Fruit fly (Drosophila melanogaster) whole organism, embryonic: ENCODE results near the gene CG31926.
A peak's percentile ranks its signal among the peaks of the same experiment; 100 is the strongest.

Source experiments
- Atf6 ChIP-seq: fragments of 200-800 bp; sonication (Bioruptor generic); IDR thresholded peaks from 2 replicates; pipeline ENCODE4 v1.3.6; 2022; ENCODE audit warnings: missing biosample characterization, missing genetic modification characterization
- Bgb ChIP-seq: fragments of 200-800 bp; sonication (Bioruptor generic); IDR thresholded peaks from 2 replicates; pipeline ENCODE4 v1.3.6; 2022; ENCODE audit warnings: missing biosample characterization, missing genetic modification characterization; ENCODE audit not compliant: partially characterized antibody
- CG10979 ChIP-seq: fragments of 200-800 bp; sonication (Bioruptor generic); optimal IDR thresholded peaks from 2 replicates; lab custom pipeline; 2018; ENCODE audit warnings: missing biosample characterization, mild to moderate bottlenecking, missing genetic modification characterization, moderate library complexity
- CG12236 ChIP-seq: fragments of 200-800 bp; sonication (Bioruptor generic); optimal IDR thresholded peaks from 2 replicates; lab custom pipeline; 2016; ENCODE audit warnings: missing biosample characterization, missing genetic modification characterization
- CG12391 ChIP-seq: fragments of 200-800 bp; sonication (Bioruptor generic); optimal IDR thresholded peaks from 3 replicates; lab custom pipeline; 2018; ENCODE audit warnings: missing biosample characterization, mild to moderate bottlenecking, missing genetic modification characterization, moderate library complexity
- CG12659 ChIP-seq: fragments of 200-800 bp; sonication (Bioruptor generic); optimal IDR thresholded peaks from 3 replicates; lab custom pipeline; 2017; ENCODE audit warnings: mild to moderate bottlenecking, missing biosample characterization, missing genetic modification reagents, missing genetic modification characterization
- CG12769 ChIP-seq: fragments of 200-800 bp; sonication (Bioruptor generic); optimal IDR thresholded peaks from 2 replicates; lab custom pipeline; 2019; ENCODE audit warnings: missing biosample characterization, mild to moderate bottlenecking, missing genetic modification characterization, moderate library complexity
- CG15696 ChIP-seq: fragments of 200-800 bp; sonication (Bioruptor generic); optimal IDR thresholded peaks from 2 replicates; lab custom pipeline; 2019; ENCODE audit warnings: missing biosample characterization, mild to moderate bottlenecking, missing genetic modification characterization, moderate library complexity
- CG1603 ChIP-seq: fragments of 200-800 bp; sonication (Bioruptor generic); optimal IDR thresholded peaks from 2 replicates; lab custom pipeline; 2019; ENCODE audit warnings: missing biosample characterization, mild to moderate bottlenecking, missing genetic modification characterization, moderate library complexity
- CG17328 ChIP-seq: fragments of 200-800 bp; sonication (Bioruptor generic); IDR thresholded peaks from 2 replicates; pipeline ENCODE4 v1.3.6; 2022; ENCODE audit warnings: missing biosample characterization, missing genetic modification characterization
- CG18262 ChIP-seq: fragments of 200-800 bp; optimal IDR thresholded peaks from 3 replicates; lab custom pipeline; 2019; ENCODE audit warnings: missing biosample characterization, mild to moderate bottlenecking, missing genetic modification characterization, moderate library complexity
- CG30403 ChIP-seq: fragments of 200-800 bp; sonication (Bioruptor generic); optimal IDR thresholded peaks from 3 replicates; lab custom pipeline; 2016; ENCODE audit warnings: missing biosample characterization, missing genetic modification characterization
- CG32767 ChIP-seq: fragments of 200-800 bp; sonication (Bioruptor generic); IDR thresholded peaks from 2 replicates; pipeline ENCODE4 v1.3.6; 2022; ENCODE audit warnings: missing biosample characterization, missing genetic modification characterization
- CG5180 ChIP-seq: fragments of 200-800 bp; sonication (Bioruptor generic); optimal IDR thresholded peaks from 3 replicates; lab custom pipeline; 2017; ENCODE audit warnings: missing biosample characterization, missing genetic modification characterization, mild to moderate bottlenecking, moderate library complexity, missing genetic modification reagents
- CG7357 ChIP-seq: fragments of 200-800 bp; sonication (Bioruptor generic); IDR thresholded peaks from 3 replicates; pipeline ENCODE4 v1.3.6; 2022; ENCODE audit warnings: missing biosample characterization, missing genetic modification characterization
- CG7839 ChIP-seq: fragments of 200-800 bp; sonication (Bioruptor generic); optimal IDR thresholded peaks from 3 replicates; lab custom pipeline; 2018; ENCODE audit warnings: missing biosample characterization, mild to moderate bottlenecking, missing genetic modification characterization, moderate library complexity
- CG8388 ChIP-seq: fragments of 200-800 bp; sonication (Bioruptor generic); optimal IDR thresholded peaks from 2 replicates; lab custom pipeline; 2019; ENCODE audit warnings: missing biosample characterization, mild to moderate bottlenecking, missing genetic modification characterization, moderate library complexity
- CG8924 ChIP-seq: fragments of 200-800 bp; optimal IDR thresholded peaks from 3 replicates; lab custom pipeline; 2019; ENCODE audit warnings: missing biosample characterization, mild to moderate bottlenecking, missing genetic modification characterization, moderate library complexity
- CG9876 ChIP-seq: fragments of 200-800 bp; sonication (Bioruptor generic); optimal IDR thresholded peaks from 2 replicates; lab custom pipeline; 2016; ENCODE audit warnings: missing biosample characterization, missing genetic modification characterization
- D ChIP-seq, 2 experiments: fragments of 200-800 bp in 1 of 2; fragments of >200 bp in 1 of 2; sonication (Bioruptor generic) in 1 of 2; optimal IDR thresholded peaks; 2 replicates in 1 of 2; 3 replicates in 1 of 2; lab custom pipeline; 2017; ENCODE audit warnings: mild to moderate bottlenecking in 1 of 2, missing biosample characterization in 1 of 2, missing genetic modification characterization in 1 of 2, missing genetic modification reagents in 1 of 2
- Gsc ChIP-seq: fragments of 200-800 bp; sonication (Bioruptor generic); IDR thresholded peaks from 2 replicates; pipeline ENCODE4 v1.3.6; 2022; ENCODE audit warnings: missing biosample characterization, missing genetic modification characterization
- HLH3B ChIP-seq: fragments of 200-800 bp; sonication (Bioruptor generic); IDR thresholded peaks from 2 replicates; pipeline ENCODE4 v1.3.6; 2022; ENCODE audit warnings: missing biosample characterization, missing genetic modification characterization
- Jarid2 ChIP-seq: fragments of 200-800 bp; sonication (Bioruptor generic); optimal IDR thresholded peaks from 3 replicates; lab custom pipeline; 2017; ENCODE audit warnings: mild to moderate bottlenecking, missing biosample characterization, missing genetic modification reagents, missing genetic modification characterization
- Lhr ChIP-seq: fragments of 200-800 bp; sonication (Bioruptor generic); optimal IDR thresholded peaks from 3 replicates; lab custom pipeline; 2017; ENCODE audit warnings: mild to moderate bottlenecking, missing biosample characterization, missing genetic modification reagents, missing genetic modification characterization
- NC2β ChIP-seq: fragments of 200-800 bp; sonication (Bioruptor generic); optimal IDR thresholded peaks from 2 replicates; lab custom pipeline; 2016; ENCODE audit warnings: missing biosample characterization, missing genetic modification characterization
- Optix ChIP-seq: fragments of 200-800 bp; sonication (Bioruptor generic); IDR thresholded peaks from 3 replicates; pipeline ENCODE4 v1.3.6; 2022; ENCODE audit warnings: missing biosample characterization, missing genetic modification characterization
- Pdp1 ChIP-seq, 2 experiments: fragments of 200-800 bp; sonication (Bioruptor generic); optimal IDR thresholded peaks; 3 replicates each; lab custom pipeline; 2016; ENCODE audit warnings: missing biosample characterization in 2 of 2, missing genetic modification characterization in 2 of 2, mild to moderate bottlenecking in 1 of 2, moderate library complexity in 1 of 2
- Ravus ChIP-seq: fragments of 200-800 bp; sonication (Bioruptor generic); IDR thresholded peaks from 2 replicates; pipeline ENCODE4 v1.3.6; 2022; ENCODE audit warnings: missing biosample characterization, missing genetic modification characterization
- ap ChIP-seq: fragments of 200-800 bp; sonication (Bioruptor generic); IDR thresholded peaks from 2 replicates; pipeline ENCODE4 v1.3.6; 2022; ENCODE audit warnings: missing biosample characterization, missing genetic modification characterization
- bbx ChIP-seq: fragments of 200-800 bp; sonication (Bioruptor generic); IDR thresholded peaks from 2 replicates; pipeline ENCODE4 v1.3.6; 2022; ENCODE audit warnings: missing biosample characterization, missing genetic modification characterization; ENCODE audit not compliant: partially characterized antibody
- cad ChIP-seq: fragments of >200 bp; optimal IDR thresholded peaks from 2 replicates; lab custom pipeline; 2017; ENCODE audit warnings: missing biosample characterization, missing genetic modification characterization
- ci ChIP-seq: fragments of 200-800 bp; sonication (Bioruptor generic); IDR thresholded peaks from 3 replicates; pipeline ENCODE4 v1.3.6; 2022; ENCODE audit warnings: missing biosample characterization, missing genetic modification characterization
- dati ChIP-seq: fragments of 200-800 bp; sonication (Bioruptor generic); IDR thresholded peaks from 2 replicates; pipeline ENCODE4 v1.3.6; 2022; ENCODE audit warnings: missing biosample characterization, missing genetic modification characterization
- dimm ChIP-seq: fragments of 200-800 bp; sonication (Bioruptor generic); IDR thresholded peaks from 2 replicates; pipeline ENCODE4 v1.3.6; 2022; ENCODE audit warnings: missing biosample characterization, missing genetic modification characterization
- en ChIP-seq: fragments of 200-800 bp; sonication (Bioruptor generic); optimal IDR thresholded peaks from 2 replicates; lab custom pipeline; 2016; ENCODE audit warnings: missing biosample characterization, missing genetic modification characterization
- esg ChIP-seq: fragments of 200-800 bp; sonication (Bioruptor generic); conservative IDR thresholded peaks from 2 replicates; pipeline ENCODE4 v1.3.6; 2022; ENCODE audit warnings: missing biosample characterization, missing genetic modification characterization
- ftz-f1 ChIP-seq: fragments of 200-800 bp; sonication (Bioruptor generic); optimal IDR thresholded peaks from 2 replicates; lab custom pipeline; 2016; ENCODE audit warnings: missing biosample characterization, missing genetic modification characterization
- gcm2 ChIP-seq: fragments of 200-800 bp; sonication (Bioruptor generic); optimal IDR thresholded peaks from 2 replicates; lab custom pipeline; 2016; ENCODE audit warnings: missing biosample characterization, missing genetic modification characterization
- hkb ChIP-seq, 2 experiments: fragments of 200-800 bp in 1 of 2; fragments of >200 bp in 1 of 2; sonication (Bioruptor generic) in 1 of 2; IDR thresholded peaks in 1 of 2; optimal IDR thresholded peaks in 1 of 2; 2 replicates each; pipeline versions ENCODE4 v1.3.6 to Lab custom; 2017 to 2022; ENCODE audit warnings: missing biosample characterization in 1 of 2, missing genetic modification characterization in 1 of 2
- lilli ChIP-seq: fragments of 200-800 bp; sonication (Bioruptor generic); optimal IDR thresholded peaks from 3 replicates; lab custom pipeline; 2016; ENCODE audit warnings: missing biosample characterization, missing genetic modification characterization
- mam ChIP-seq: fragments of 200-800 bp; sonication (Bioruptor generic); optimal IDR thresholded peaks from 3 replicates; lab custom pipeline; 2016; ENCODE audit warnings: missing biosample characterization, missing genetic modification characterization
- mld ChIP-seq: fragments of 200-800 bp; sonication (Bioruptor generic); IDR thresholded peaks from 3 replicates; pipeline ENCODE4 v1.3.6; 2022; ENCODE audit warnings: missing biosample characterization, missing genetic modification characterization; ENCODE audit not compliant: partially characterized antibody
- onecut ChIP-seq: fragments of 200-800 bp; sonication (Bioruptor generic); IDR thresholded peaks from 2 replicates; pipeline ENCODE4 v1.3.6; 2022; ENCODE audit warnings: missing biosample characterization, missing genetic modification characterization
- pho ChIP-seq: fragments of 200-800 bp; sonication (Bioruptor generic); optimal IDR thresholded peaks from 2 replicates; lab custom pipeline; 2016; ENCODE audit warnings: missing biosample characterization, missing genetic modification characterization
- phol ChIP-seq: fragments of 200-800 bp; sonication (Bioruptor generic); optimal IDR thresholded peaks from 3 replicates; lab custom pipeline; 2018; ENCODE audit warnings: missing biosample characterization, mild to moderate bottlenecking, missing genetic modification characterization, moderate library complexity
- seq ChIP-seq: fragments of 200-800 bp; sonication (Bioruptor generic); IDR thresholded peaks from 2 replicates; pipeline ENCODE4 v1.3.6; 2022; ENCODE audit warnings: missing biosample characterization, missing genetic modification characterization
- sim ChIP-seq: fragments of 200-800 bp; sonication (Bioruptor generic); IDR thresholded peaks from 2 replicates; pipeline ENCODE4 v1.3.6; 2022; ENCODE audit warnings: missing biosample characterization, missing genetic modification characterization
- tll ChIP-seq, 2 experiments: fragments of 200-800 bp in 1 of 2; fragments of >200 bp in 1 of 2; sonication (Bioruptor generic) in 1 of 2; optimal IDR thresholded peaks; 2 replicates each; lab custom pipeline; 2017 to 2019; ENCODE audit warnings: missing biosample characterization in 2 of 2, missing genetic modification characterization in 2 of 2, mild to moderate bottlenecking in 1 of 2, moderate library complexity in 1 of 2
- ttk ChIP-seq: fragments of 200-800 bp; sonication (Bioruptor generic); IDR thresholded peaks from 2 replicates; pipeline ENCODE4 v2.1.2; 2022; ENCODE audit warnings: missing biosample characterization, missing genetic modification characterization

The CG31926 gene

DNA sequence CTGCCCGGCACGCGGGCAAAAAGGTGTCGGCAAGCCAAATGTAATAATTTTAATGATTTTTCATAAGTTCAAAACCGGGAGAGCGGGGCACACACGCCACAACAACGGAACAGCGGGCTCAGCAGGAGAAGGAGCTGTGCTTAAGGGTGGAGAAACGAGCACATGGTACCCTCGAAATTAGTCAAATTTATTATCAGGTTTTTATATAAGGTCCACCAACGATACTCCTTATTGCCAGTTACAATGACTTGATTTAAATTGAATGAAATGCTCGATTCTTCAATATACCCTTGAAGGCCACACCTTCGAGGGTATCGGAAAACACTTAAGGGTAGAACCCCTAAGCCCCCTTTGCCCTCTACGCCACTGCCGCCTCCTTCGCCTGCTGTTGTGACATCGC, 21.8 kb upstream of the CG31926 start (continued):
- TF ChIP-seq Bgb (GFP tag; lab: Robert Waterston, UW) (no peak), gcm2 (GFP tag; lab: Kevin White, UChicago) (no peak), Lhr (GFP tag; lab: Kevin White, UChicago) (no peak), NC2β (no peak), en (no peak), CG18262 (tag; lab: Kevin White, UChicago) (peak; percentile 74), CG7357 (GFP tag; lab: Robert Waterston, UW) (peak; percentile 41; the same call in 1 of the 3 replicates), cad (GFP tag; lab: Kevin White, UChicago) (no peak), esg (peak; percentile 37; the same call in 1 of the 2 replicates), D (optimal IDR thresholded peaks at IDR 0.05; lab: Kevin White, UChicago) (no peak), D (GFP tag; optimal IDR thresholded peaks at IDR 0.05; lab: Kevin White, UChicago) (peak; percentile 57), CG12659 (no peak), pho (GFP tag; lab: Kevin White, UChicago) (no peak), CG5180 (GFP tag; lab: Kevin White, UChicago) (peak; percentile 4), CG7839 (peak; percentile 56), seq (0 out of 2 replicates have a peak, but pooled peaks have one; percentile 40), ci (peak; percentile 59; the same call in 2 of the 3 replicates), Optix (peak; percentile 64; the same call in 1 of the 3 replicates), CG12236 (no peak), CG1603 (peak; percentile 68), CG8388 (GFP tag; lab: Kevin White, UChicago) (peak; percentile 25), Pdp1 (GFP tag; optimal IDR thresholded peaks at IDR 0.05; lab: Kevin White, UChicago) (peak; percentile 11 to 36), mld (GFP tag; lab: Robert Waterston, UW) (no peak), bbx (GFP tag; lab: Robert Waterston, UW) (no peak), Ravus (GFP tag; lab: Robert Waterston, UW) (no peak), CG17328 (peak; percentile 52; the same call in 1 of the 2 replicates), CG32767 (GFP tag; lab: Robert Waterston, UW) (no peak), lilli (peak; percentile 27), onecut (peak; percentile 67), CG12391 (tag; lab: Kevin White, UChicago) (peak; percentile 34), phol (peak; percentile 44), CG30403 (GFP tag; lab: Kevin White, UChicago) (peak; percentile 38), dimm (GFP tag; lab: Robert Waterston, UW) (0 out of 2 replicates have a peak, but pooled peaks have one; percentile 12), hkb (optimal IDR thresholded peaks at IDR 0.05; lab: Kevin White, UChicago) (no peak), hkb (GFP tag; IDR thresholded peaks at IDR 0.05; lab: Robert Waterston, UW) (peak; percentile 75), HLH3B (GFP tag; lab: Robert Waterston, UW) (peak; percentile 69), CG15696 (tag; lab: Kevin White, UChicago) (peak; percentile 39), CG8924 (tag; lab: Kevin White, UChicago) (peak; percentile 52), Atf6 (GFP tag; lab: Robert Waterston, UW) (peak; percentile 32; the same call in 1 of the 2 replicates), mam (peak; percentile 41), CG12769 (peak; percentile 37), ftz-f1 (GFP tag; lab: Kevin White, UChicago) (no peak), sim (GFP tag; lab: Robert Waterston, UW) (0 out of 2 replicates have a peak, but pooled peaks have one; percentile 18), ap (GFP tag; lab: Robert Waterston, UW) (no peak), tll (GFP tag; optimal IDR thresholded peaks at IDR 0.05; lab: Kevin White, UChicago) (no peak), CG10979 (tag; lab: Kevin White, UChicago) (peak; percentile 64), ttk (GFP tag; lab: Robert Waterston, UW) (peak; percentile 26; the same call in 1 of the 2 replicates), CG9876 (GFP tag; lab: Kevin White, UChicago) (no peak), Jarid2 (GFP tag; lab: Kevin White, UChicago) (peak; percentile 13), dati (no peak), Gsc (GFP tag; lab: Robert Waterston, UW) (peak; percentile 22; the same call in 1 of the 2 replicates)
